Worm (Caenorhabditis elegans): ENCODE results near the gene trmt-10C.2.

DNA sequence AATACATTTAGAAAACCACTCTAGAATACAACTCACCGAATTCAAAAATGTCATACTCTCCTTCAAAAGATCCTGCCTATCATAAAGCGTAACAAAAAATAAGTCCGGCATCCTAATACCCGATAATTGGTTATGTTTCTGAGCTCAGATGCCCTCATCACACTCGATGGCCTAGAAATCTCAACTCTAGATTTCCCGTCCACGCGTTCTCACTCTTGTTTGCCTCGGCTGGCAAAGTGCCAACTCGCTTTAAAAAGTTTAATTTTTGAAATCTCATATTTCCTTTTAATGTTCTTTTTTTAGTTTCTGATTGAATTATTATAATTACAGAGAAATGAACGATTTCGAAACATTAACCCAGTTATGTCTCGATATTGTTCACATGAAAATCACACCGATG, 21.6 kb downstream of the trmt-10C.2 start, which contains the start of the genes C56G2.15 and thoc-2:
- TF ChIP-seq Y22D7AL.16 (tag; optimal IDR thresholded peaks at IDR 0.05) (no peak), nfya-1 (tag; optimal IDR thresholded peaks at IDR 0.05) (no peak), madf-2 (tag; optimal IDR thresholded peaks at IDR 0.05) (no peak), fkh-10 (GFP tag; optimal IDR thresholded peaks at IDR 0.05) (no peak)
